Fruit fly (Drosophila melanogaster): Measurements from ENCODE around the gene PlexA.

The PlexA gene

dm6 chr4:1026806-1027431 is at the start of gene PlexA:
PlexA (minus strand) TSS chr4:1027101.
- TF ChIP-seq pan (optimal IDR thresholded peaks at IDR 0.05) (no peak), usp (GFP tag; optimal IDR thresholded peaks at IDR 0.05) (no peak), EcR (GFP tag; optimal IDR thresholded peaks at IDR 0.05) (no peak), psq (optimal IDR thresholded peaks at IDR 0.05) (no peak), CG8478 (optimal IDR thresholded peaks at IDR 0.05) (no peak), Dll (optimal IDR thresholded peaks at IDR 0.05) (no peak)

- no peak for TF ChIP-seq EcR (GFP tag; optimal IDR thresholded peaks at IDR 0.05)
- TF ChIP-seq usp (GFP tag; optimal IDR thresholded peaks at IDR 0.05) = no peak
- no peak for TF ChIP-seq Dll (optimal IDR thresholded peaks at IDR 0.05)
- TF ChIP-seq pan (optimal IDR thresholded peaks at IDR 0.05) = no peak
- no peak for TF ChIP-seq CG8478 (optimal IDR thresholded peaks at IDR 0.05)
- TF ChIP-seq psq (optimal IDR thresholded peaks at IDR 0.05) = no peak
Observed at dm6 chr4:1064652-1065218, 37.8 kb upstream of the PlexA start, which contains the start of gene Zyx. Zyx (minus strand) TSS chr4:1065001.

- TF ChIP-seq CG8478 (optimal IDR thresholded peaks at IDR 0.05) = no peak
- no peak for TF ChIP-seq EcR (GFP tag; optimal IDR thresholded peaks at IDR 0.05)
- no peak for TF ChIP-seq pan (optimal IDR thresholded peaks at IDR 0.05)
- TF ChIP-seq Dll (optimal IDR thresholded peaks at IDR 0.05) = no peak
- TF ChIP-seq psq (optimal IDR thresholded peaks at IDR 0.05) = no peak
- TF ChIP-seq usp (GFP tag; optimal IDR thresholded peaks at IDR 0.05) = no peak
Observed at dm6 chr4:1064219-1064618, 37.3 kb upstream of the PlexA start.

- TF ChIP-seq usp (GFP tag; optimal IDR thresholded peaks at IDR 0.05) (no peak), pan (optimal IDR thresholded peaks at IDR 0.05) (no peak), CG8478 (optimal IDR thresholded peaks at IDR 0.05) (no peak), Dll (optimal IDR thresholded peaks at IDR 0.05) (no peak), psq (optimal IDR thresholded peaks at IDR 0.05) (no peak), EcR (GFP tag; optimal IDR thresholded peaks at IDR 0.05) (no peak)
Observed at dm6 chr4:1062957-1063812, 36.3 kb upstream of the PlexA start.

- no peak for TF ChIP-seq psq (optimal IDR thresholded peaks at IDR 0.05)
- no peak for TF ChIP-seq pan (optimal IDR thresholded peaks at IDR 0.05)
- TF ChIP-seq Dll (optimal IDR thresholded peaks at IDR 0.05) = no peak
- TF ChIP-seq EcR (GFP tag; optimal IDR thresholded peaks at IDR 0.05) = no peak
- TF ChIP-seq usp (GFP tag; optimal IDR thresholded peaks at IDR 0.05) = no peak
- TF ChIP-seq CG8478 (optimal IDR thresholded peaks at IDR 0.05) = no peak
Observed at dm6 chr4:1061095-1061432, 34.2 kb upstream of the PlexA start.

- TF ChIP-seq usp (GFP tag; optimal IDR thresholded peaks at IDR 0.05) = no peak
- no peak for TF ChIP-seq CG8478 (optimal IDR thresholded peaks at IDR 0.05)
- TF ChIP-seq psq (optimal IDR thresholded peaks at IDR 0.05) = no peak
- no peak for TF ChIP-seq EcR (GFP tag; optimal IDR thresholded peaks at IDR 0.05)
- no peak for TF ChIP-seq Dll (optimal IDR thresholded peaks at IDR 0.05)
- no peak for TF ChIP-seq pan (optimal IDR thresholded peaks at IDR 0.05)
Observed at dm6 chr4:1060373-1061094, 33.6 kb upstream of the PlexA start, which contains the start of gene apolpp. apolpp (plus strand) TSS chr4:1060969.

dm6 chr4:1053653-1054163 is 26.8 kb upstream of the PlexA start, which contains the start of gene CaMKII:
CaMKII (minus strand) TSS chr4:1053703.
- TF ChIP-seq EcR (GFP tag; optimal IDR thresholded peaks at IDR 0.05) (no peak), psq (optimal IDR thresholded peaks at IDR 0.05) (no peak), Dll (optimal IDR thresholded peaks at IDR 0.05) (no peak), CG8478 (optimal IDR thresholded peaks at IDR 0.05) (no peak), pan (optimal IDR thresholded peaks at IDR 0.05) (no peak), usp (GFP tag; optimal IDR thresholded peaks at IDR 0.05) (no peak)

- TF ChIP-seq pan (optimal IDR thresholded peaks at IDR 0.05) (no peak), psq (optimal IDR thresholded peaks at IDR 0.05) (no peak), CG8478 (optimal IDR thresholded peaks at IDR 0.05) (no peak), EcR (GFP tag; optimal IDR thresholded peaks at IDR 0.05) (no peak), Dll (optimal IDR thresholded peaks at IDR 0.05) (no peak), usp (GFP tag; optimal IDR thresholded peaks at IDR 0.05) (no peak)
Observed at dm6 chr4:1051271-1051670, 24.4 kb upstream of the PlexA start.

dm6 chr4:1050422-1050821 is 23.5 kb upstream of the PlexA start:
- no peak for TF ChIP-seq CG8478 (optimal IDR thresholded peaks at IDR 0.05)
- TF ChIP-seq Dll (optimal IDR thresholded peaks at IDR 0.05) = no peak
- no peak for TF ChIP-seq pan (optimal IDR thresholded peaks at IDR 0.05)
- no peak for TF ChIP-seq psq (optimal IDR thresholded peaks at IDR 0.05)
- no peak for TF ChIP-seq usp (GFP tag; optimal IDR thresholded peaks at IDR 0.05)
- TF ChIP-seq EcR (GFP tag; optimal IDR thresholded peaks at IDR 0.05) = no peak

dm6 chr4:1032610-1033297 is 5.9 kb upstream of the PlexA start:
- TF ChIP-seq EcR (GFP tag; optimal IDR thresholded peaks at IDR 0.05) (no peak), Dll (optimal IDR thresholded peaks at IDR 0.05) (no peak), usp (GFP tag; optimal IDR thresholded peaks at IDR 0.05) (no peak), psq (optimal IDR thresholded peaks at IDR 0.05) (no peak), CG8478 (optimal IDR thresholded peaks at IDR 0.05) (no peak), pan (optimal IDR thresholded peaks at IDR 0.05) (no peak)
